Fruit fly (Drosophila melanogaster): ENCODE data around the gene CG8534.
A peak's percentile ranks its signal among the peaks of the same experiment; 100 is the strongest.

DNA sequence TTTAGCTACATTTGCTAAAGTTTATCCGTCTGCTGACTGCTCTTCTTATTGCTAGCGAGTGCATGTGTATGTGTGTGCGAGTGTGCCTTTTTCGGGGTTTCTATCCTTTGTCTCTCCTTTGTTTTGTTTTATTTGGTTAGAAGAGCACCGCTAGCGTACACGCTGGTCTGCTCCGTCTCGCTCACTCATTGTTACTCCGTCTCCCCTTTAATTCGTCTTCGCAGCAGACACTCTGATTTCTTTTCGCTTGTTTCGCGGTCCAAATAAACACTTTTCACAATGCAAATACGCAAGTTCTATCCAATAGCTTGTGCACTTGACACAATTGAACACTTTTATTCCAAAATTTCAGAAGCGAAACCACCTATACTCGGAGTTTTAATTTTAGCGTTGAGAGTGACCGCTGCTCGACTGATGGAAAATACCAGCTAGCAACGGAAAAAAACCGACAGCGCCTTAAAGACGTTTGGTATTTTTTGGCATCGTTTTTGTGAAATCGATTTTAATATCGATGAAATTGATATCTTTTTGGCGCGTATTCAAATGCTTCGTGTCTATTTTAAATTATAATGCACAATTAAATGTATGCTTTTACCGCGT, 3.5 kb upstream of the CG8534 start, which contains the start of gene FBXO11:
- TF ChIP-seq Hr38 (GFP tag; optimal IDR thresholded peaks at IDR 0.05) (no peak), lz (GFP tag; optimal IDR thresholded peaks at IDR 0.05) (peak; percentile 5), spab (GFP tag; optimal IDR thresholded peaks at IDR 0.05) (no peak)
